Worm (Caenorhabditis elegans): Measurements from ENCODE around the gene col-115.

DNA sequence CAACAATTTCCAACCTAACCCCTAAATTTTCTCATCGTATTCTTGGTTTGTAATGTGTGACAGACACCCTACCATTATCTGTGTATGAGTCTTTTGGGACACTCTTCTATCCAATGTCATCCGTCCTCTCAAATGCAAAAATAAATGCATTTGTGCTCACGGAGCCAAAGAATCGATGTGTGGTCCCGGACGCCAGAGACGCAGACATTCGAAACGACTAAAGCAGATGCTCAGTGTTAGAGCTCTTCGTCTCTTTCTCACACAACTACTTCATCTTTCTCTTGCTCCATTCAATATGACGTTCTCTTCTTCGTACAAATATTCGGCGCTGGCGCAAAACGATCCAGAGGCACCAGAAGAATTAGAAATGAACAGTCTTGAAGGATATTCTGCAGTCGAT, 8.9 kb upstream of the col-115 start, which contains the start of gene unc-24:
- TF ChIP-seq elt-3 (tag; optimal IDR thresholded peaks at IDR 0.05) (no peak), snpc-4 (tag; optimal IDR thresholded peaks at IDR 0.05) (no peak), nhr-237 (tag; optimal IDR thresholded peaks at IDR 0.05) (no peak), ztf-11 (tag; optimal IDR thresholded peaks at IDR 0.05) (no peak), cnd-1 (tag; optimal IDR thresholded peaks at IDR 0.05) (no peak), pha-4 (tag; optimal IDR thresholded peaks at IDR 0.05) (no peak), ham-2 (GFP tag; optimal IDR thresholded peaks at IDR 0.05) (no peak), lin-13 (tag; optimal IDR thresholded peaks at IDR 0.05) (no peak), nhr-2 (tag; optimal IDR thresholded peaks at IDR 0.05) (no peak)
